Worm (Caenorhabditis elegans) whole organism, L4 larva: ENCODE results near the gene F44G4.3.

Experiments used
- Y48G9A.11 ChIP-seq: fragments of 200-800 bp; sonication (Bioruptor generic); IDR thresholded peaks from 2 replicates; pipeline ENCODE4 v1.3.6; 2022; ENCODE audit warnings: missing genetic modification reagents, missing genetic modification characterization, missing compliant biosample characterization
- duxl-1 ChIP-seq: sonication (generic microtip); optimal IDR thresholded peaks from 2 replicates; lab custom pipeline; 2016; ENCODE audit warnings: mild to moderate bottlenecking, missing genetic modification characterization, moderate library complexity, missing compliant biosample characterization; ENCODE audit not compliant: poor library complexity
- fkh-10 ChIP-seq: fragments of 150-350 bp; optimal IDR thresholded peaks from 2 replicates; lab custom pipeline; 2014; ENCODE audit warnings: missing biosample characterization, missing genetic modification reagents, missing genetic modification characterization
- jun-1 ChIP-seq: fragments of 150-350 bp; optimal IDR thresholded peaks from 2 replicates; lab custom pipeline; 2014; ENCODE audit warnings: missing biosample characterization, missing genetic modification reagents, missing genetic modification characterization
- mdl-1 ChIP-seq, 2 experiments: fragments of 150-350 bp in 1 of 2; sonication (generic microtip) in 1 of 2; optimal IDR thresholded peaks; 2 replicates each; lab custom pipeline; 2014 to 2017; ENCODE audit warnings: missing biosample characterization in 2 of 2, missing genetic modification characterization in 2 of 2
- nhr-28 ChIP-seq: fragments of 150-350 bp; optimal IDR thresholded peaks from 2 replicates; lab custom pipeline; 2014; ENCODE audit warnings: missing biosample characterization, missing genetic modification characterization
- pha-4 ChIP-seq, 2 experiments: fragments of 150-350 bp in 1 of 2; fragments of 200-800 bp in 1 of 2; sonication (Bioruptor generic) in 1 of 2; IDR thresholded peaks in 1 of 2; optimal IDR thresholded peaks in 1 of 2; 2 replicates each; pipeline versions ENCODE4 v1.3.6 to Lab custom; 2014 to 2022; ENCODE audit warnings: missing genetic modification characterization in 2 of 2, missing genetic modification reagents in 2 of 2, missing biosample characterization in 1 of 2, missing compliant biosample characterization in 1 of 2
- pqm-1 ChIP-seq: sonication (generic microtip); optimal IDR thresholded peaks from 2 replicates; lab custom pipeline; 2017; ENCODE audit warnings: missing biosample characterization, missing genetic modification characterization
- zag-1 ChIP-seq: fragments of 150-350 bp; optimal IDR thresholded peaks from 2 replicates; lab custom pipeline; 2014; ENCODE audit warnings: missing biosample characterization, missing genetic modification characterization

- no peak for TF ChIP-seq pha-4 (GFP tag; IDR thresholded peaks at IDR 0.05; lab: Robert Waterston, UW)
- no peak for TF ChIP-seq pha-4 (tag; optimal IDR thresholded peaks at IDR 0.05; lab: Kevin White, UChicago)
- no peak for TF ChIP-seq zag-1 (tag; lab: Kevin White, UChicago)
- no peak for TF ChIP-seq fkh-10 (GFP tag; lab: Kevin White, UChicago)
- TF ChIP-seq pqm-1 (tag; lab: Kevin White, UChicago), result peak; percentile 67
- TF ChIP-seq mdl-1 (tag; optimal IDR thresholded peaks at IDR 0.05; lab: Kevin White, UChicago), result no peak
- no peak for TF ChIP-seq jun-1 (tag; lab: Kevin White, UChicago)
- no peak for TF ChIP-seq Y48G9A.11 (GFP tag; lab: Robert Waterston, UW)
- peak; percentile 0 for TF ChIP-seq nhr-28 (tag; lab: Kevin White, UChicago)
- TF ChIP-seq duxl-1 (tag; lab: Kevin White, UChicago), result no peak
These were observed 44.6 kb upstream of the F44G4.3 start for ce11 chrII:9042059-9042458.
